Worm (Caenorhabditis elegans): Measurements from ENCODE around the gene hsp-1.
"Not testable (repeated sequence)": the region's sequence is repeated elsewhere in the genome, so short reads cannot be mapped to it uniquely, and the experiment has no call there.

hsp-1 gene

ce11 chrIV:17292350-17292749, 13.6 kb downstream of the hsp-1 start:
- TF ChIP-seq K09A11.1 (tag; optimal IDR thresholded peaks at IDR 0.05; ENCODE audit: insufficient read depth) = no peak
- no peak for TF ChIP-seq hlh-13 (GFP tag; optimal IDR thresholded peaks at IDR 0.05)
- no peak for TF ChIP-seq hlh-6 (tag; optimal IDR thresholded peaks at IDR 0.05)
- TF ChIP-seq gmeb-2 (tag; optimal IDR thresholded peaks at IDR 0.05) = no peak
- TF ChIP-seq hlh-8 (tag; optimal IDR thresholded peaks at IDR 0.05) = no peak
- no peak for TF ChIP-seq F13H6.1 (tag; optimal IDR thresholded peaks at IDR 0.05)
- no peak for TF ChIP-seq pros-1 (tag; optimal IDR thresholded peaks at IDR 0.05)
- TF ChIP-seq tbx-7 (tag; optimal IDR thresholded peaks at IDR 0.05) = no peak
- TF ChIP-seq syd-9 (tag; optimal IDR thresholded peaks at IDR 0.05) = no peak
- no peak for TF ChIP-seq T23F11.4 (GFP tag; optimal IDR thresholded peaks at IDR 0.05)
- no peak for TF ChIP-seq lim-6 (tag; optimal IDR thresholded peaks at IDR 0.05)

- TF ChIP-seq ceh-24 (tag; optimal IDR thresholded peaks at IDR 0.05) (no peak), mec-3 (tag; optimal IDR thresholded peaks at IDR 0.05; ENCODE audit: borderline replicate concordance) (no peak), sox-2 (GFP tag; IDR thresholded peaks at IDR 0.05) (no peak), eyg-1 (tag; optimal IDR thresholded peaks at IDR 0.05) (no peak), ztf-16 (tag; optimal IDR thresholded peaks at IDR 0.05) (no peak), ets-4 (tag; optimal IDR thresholded peaks at IDR 0.05) (no peak), hlh-15 (tag; optimal IDR thresholded peaks at IDR 0.05) (no peak), Y22D7AL.16 (tag; optimal IDR thresholded peaks at IDR 0.05) (no peak), fkh-6 (tag; optimal IDR thresholded peaks at IDR 0.05) (no peak), ceh-9 (tag; optimal IDR thresholded peaks at IDR 0.05) (no peak), ceh-6 (GFP tag; optimal IDR thresholded peaks at IDR 0.05) (no peak), odd-2 (tag; optimal IDR thresholded peaks at IDR 0.05) (no peak), elt-4 (tag; optimal IDR thresholded peaks at IDR 0.05) (no peak)
Measured at ce11 chrIV:17293068-17293467, 14.3 kb downstream of the hsp-1 start.

ce11 chrIV:17293679-17294078, 14.9 kb downstream of the hsp-1 start:
- TF ChIP-seq unc-55 (GFP tag; optimal IDR thresholded peaks at IDR 0.05) (peak; percentile 18), tbx-2 (tag; optimal IDR thresholded peaks at IDR 0.05) (no peak), ceh-24 (tag; optimal IDR thresholded peaks at IDR 0.05) (no peak), pag-3 (tag; optimal IDR thresholded peaks at IDR 0.05; ENCODE audit: borderline replicate concordance) (no peak)

ce11 chrIV:17294489-17294888, 15.7 kb downstream of the hsp-1 start, which contains the start of gene T28F3.5:
T28F3.5 (plus strand) TSS chrIV:17294789.
- no peak for TF ChIP-seq zip-5 (tag; optimal IDR thresholded peaks at IDR 0.05)

ce11 chrIV:17301933-17302332, 23.2 kb downstream of the hsp-1 start, which contains the start of gene ifta-2:
ifta-2 (minus strand) TSS chrIV:17302033.
- TF ChIP-seq K09A11.1 (tag; optimal IDR thresholded peaks at IDR 0.05; ENCODE audit: insufficient read depth) = no peak
- TF ChIP-seq Y22D7AL.16 (tag; optimal IDR thresholded peaks at IDR 0.05) = no peak
- TF ChIP-seq mec-3 (tag; optimal IDR thresholded peaks at IDR 0.05; ENCODE audit: borderline replicate concordance) = no peak
- TF ChIP-seq zip-5 (tag; optimal IDR thresholded peaks at IDR 0.05) = no peak
- no peak for TF ChIP-seq ceh-9 (tag; optimal IDR thresholded peaks at IDR 0.05)
- TF ChIP-seq pat-9 (tag; optimal IDR thresholded peaks at IDR 0.05) = no peak

ce11 chrIV:17307223-17307622, 28.5 kb downstream of the hsp-1 start, which contains the start of gene T28F3.8:
T28F3.8 (minus strand) TSS chrIV:17307323.
- not testable (repeated sequence) for TF ChIP-seq ttx-3 (tag; optimal IDR thresholded peaks at IDR 0.05); pag-3 (tag; optimal IDR thresholded peaks at IDR 0.05; ENCODE audit: borderline replicate concordance); K02D7.2 (tag; optimal IDR thresholded peaks at IDR 0.05)
